Worm (Caenorhabditis elegans) whole organism, L1 larva: Measurements from ENCODE around the gene plg-1.

Experiments
- C04F5.9 ChIP-seq: sonication (generic microtip); optimal IDR thresholded peaks from 2 replicates; lab custom pipeline; 2016; ENCODE audit warnings: missing genetic modification characterization, missing compliant biosample characterization
- C16A3.4 ChIP-seq: fragments of 150-350 bp; optimal IDR thresholded peaks from 2 replicates; lab custom pipeline; 2014; ENCODE audit warnings: missing biosample characterization, missing genetic modification characterization
- C34B4.2 ChIP-seq: sonication (generic microtip); optimal IDR thresholded peaks from 2 replicates; lab custom pipeline; 2017; ENCODE audit warnings: mild to moderate bottlenecking, missing genetic modification characterization, missing compliant biosample characterization
- F16B12.6 ChIP-seq: fragments of 150-350 bp; optimal IDR thresholded peaks from 2 replicates; lab custom pipeline; 2014; ENCODE audit warnings: missing biosample characterization, missing genetic modification characterization
- aha-1 ChIP-seq: fragments of 150-350 bp; optimal IDR thresholded peaks from 2 replicates; lab custom pipeline; 2014; ENCODE audit warnings: missing biosample characterization, missing genetic modification characterization
- ceh-63 ChIP-seq: fragments of 200-800 bp; sonication (Bioruptor generic); optimal IDR thresholded peaks from 2 replicates; lab custom pipeline; 2018; ENCODE audit warnings: mild to moderate bottlenecking, missing genetic modification characterization, missing compliant biosample characterization
- ceh-8 ChIP-seq: fragments of 200-800 bp; sonication (Bioruptor generic); optimal IDR thresholded peaks from 2 replicates; lab custom pipeline; 2018; ENCODE audit warnings: mild to moderate bottlenecking, missing genetic modification characterization, moderate library complexity, missing compliant biosample characterization
- ceh-82 ChIP-seq, 3 experiments: fragments of 150-350 bp in 1 of 3; sonication (generic microtip) in 2 of 3; optimal IDR thresholded peaks; 2 replicates each; lab custom pipeline; 2014 to 2017; ENCODE audit warnings: missing biosample characterization in 3 of 3, missing genetic modification characterization in 3 of 3
- ceh-90 ChIP-seq: sonication (generic microtip); optimal IDR thresholded peaks from 2 replicates; lab custom pipeline; 2016; ENCODE audit warnings: missing genetic modification characterization, missing compliant biosample characterization
- dpl-1 ChIP-seq, 3 experiments: fragments of 150-350 bp in 2 of 3; sonication (generic microtip) in 1 of 3; optimal IDR thresholded peaks; 2 replicates each; lab custom pipeline; 2014 to 2017; ENCODE audit warnings: missing biosample characterization in 3 of 3, missing genetic modification characterization in 3 of 3, missing genetic modification reagents in 3 of 3
- efl-3 ChIP-seq: fragments of 200-800 bp; sonication (Bioruptor generic); optimal IDR thresholded peaks from 2 replicates; lab custom pipeline; 2018; ENCODE audit warnings: mild to moderate bottlenecking, missing genetic modification characterization, missing compliant biosample characterization
- egl-13 ChIP-seq: sonication (generic microtip); optimal IDR thresholded peaks from 2 replicates; lab custom pipeline; 2016; ENCODE audit warnings: missing genotype, missing genetic modification reagents, missing genetic modification characterization, missing compliant biosample characterization
- egl-27 ChIP-seq, 2 experiments: fragments of 150-350 bp in 1 of 2; sonication (generic microtip); optimal IDR thresholded peaks; 3 replicates each; lab custom pipeline; 2017 to 2018; ENCODE audit warnings: missing biosample characterization in 2 of 2, missing genetic modification characterization in 2 of 2, missing genetic modification reagents in 2 of 2
- fkh-4 ChIP-seq: sonication (generic microtip); optimal IDR thresholded peaks from 2 replicates; lab custom pipeline; 2016; ENCODE audit warnings: missing compliant biosample characterization, missing genetic modification characterization, borderline replicate concordance
- fos-1 ChIP-seq: fragments of 150-350 bp; optimal IDR thresholded peaks from 2 replicates; lab custom pipeline; 2014; ENCODE audit warnings: missing biosample characterization, missing genetic modification characterization
- hlh-4 ChIP-seq: sonication (generic microtip); optimal IDR thresholded peaks from 2 replicates; lab custom pipeline; 2016; ENCODE audit warnings: mild to moderate bottlenecking, missing genetic modification characterization, missing compliant biosample characterization
- hpl-2 ChIP-seq: fragments of 150-350 bp; optimal IDR thresholded peaks from 2 replicates; lab custom pipeline; 2014; ENCODE audit warnings: missing biosample characterization, missing genetic modification reagents, missing genetic modification characterization
- lin-13 ChIP-seq: fragments of 150-350 bp; optimal IDR thresholded peaks from 2 replicates; lab custom pipeline; 2014; ENCODE audit warnings: missing biosample characterization, missing genetic modification reagents, missing genetic modification characterization
- lin-14 ChIP-seq: fragments of 200-800 bp; sonication (Bioruptor generic); optimal IDR thresholded peaks from 2 replicates; lab custom pipeline; 2018; ENCODE audit warnings: mild to moderate bottlenecking, missing genetic modification characterization, moderate library complexity, missing compliant biosample characterization
- lin-35 ChIP-seq, 2 experiments: fragments of 150-350 bp; optimal IDR thresholded peaks; 2 replicates each; lab custom pipeline; 2014; ENCODE audit warnings: missing biosample characterization in 2 of 2, missing genetic modification characterization in 2 of 2, missing genetic modification reagents in 2 of 2
- lin-39 ChIP-seq: fragments of 150-350 bp; optimal IDR thresholded peaks from 2 replicates; lab custom pipeline; 2014; ENCODE audit warnings: missing biosample characterization, missing genetic modification reagents, missing genetic modification characterization
- lsy-2 ChIP-seq, 2 experiments: fragments of 150-350 bp; optimal IDR thresholded peaks; 2 replicates each; lab custom pipeline; 2014; ENCODE audit warnings: missing biosample characterization in 2 of 2, missing genetic modification characterization in 2 of 2
- mab-9 ChIP-seq: fragments of 200-800 bp; sonication (Bioruptor generic); IDR thresholded peaks from 2 replicates; pipeline ENCODE4 v1.3.6; 2022; ENCODE audit warnings: missing genetic modification reagents, missing genetic modification characterization, missing compliant biosample characterization
- mep-1 ChIP-seq: fragments of 150-350 bp; optimal IDR thresholded peaks from 2 replicates; lab custom pipeline; 2014; ENCODE audit warnings: missing biosample characterization, missing genetic modification characterization
- nhr-19 ChIP-seq: fragments of 200-800 bp; sonication (Bioruptor generic); conservative IDR thresholded peaks from 2 replicates; pipeline ENCODE4 v1.3.6; 2022; ENCODE audit warnings: missing genetic modification characterization, missing compliant biosample characterization
- nhr-20 ChIP-seq: sonication (generic microtip); optimal IDR thresholded peaks from 2 replicates; lab custom pipeline; 2016; ENCODE audit warnings: mild to moderate bottlenecking, missing genetic modification characterization, missing compliant biosample characterization
- nhr-237 ChIP-seq: fragments of 150-350 bp; optimal IDR thresholded peaks from 2 replicates; lab custom pipeline; 2014; ENCODE audit warnings: missing biosample characterization, missing genetic modification characterization
- nhr-28 ChIP-seq: fragments of 150-350 bp; optimal IDR thresholded peaks from 2 replicates; lab custom pipeline; 2014; ENCODE audit warnings: missing biosample characterization, missing genetic modification characterization
- nhr-47 ChIP-seq: sonication (generic microtip); optimal IDR thresholded peaks from 2 replicates; lab custom pipeline; 2016; ENCODE audit warnings: mild to moderate bottlenecking, missing genetic modification characterization, moderate library complexity, missing compliant biosample characterization
- nhr-76 ChIP-seq: sonication (generic microtip); optimal IDR thresholded peaks from 2 replicates; lab custom pipeline; 2017; ENCODE audit warnings: missing biosample characterization, missing genetic modification characterization
- nhr-85 ChIP-seq: sonication (generic microtip); peaks from one replicate; lab custom pipeline; 2016; ENCODE audit warnings: missing genetic modification characterization, inconsistent platforms, missing compliant biosample characterization
- nhr-90 ChIP-seq: sonication (generic microtip); optimal IDR thresholded peaks from 2 replicates; lab custom pipeline; 2016; ENCODE audit warnings: mild to moderate bottlenecking, missing genetic modification characterization, missing compliant biosample characterization; ENCODE audit not compliant: poor library complexity
- pag-3 ChIP-seq: sonication (generic microtip); optimal IDR thresholded peaks from 2 replicates; lab custom pipeline; 2017; ENCODE audit warnings: missing genetic modification characterization, mild to moderate bottlenecking, missing compliant biosample characterization, antibody characterized with exemption, borderline replicate concordance; ENCODE audit not compliant: insufficient read depth
- pqm-1 ChIP-seq: sonication (generic microtip); optimal IDR thresholded peaks from 3 replicates; lab custom pipeline; 2017; ENCODE audit warnings: missing biosample characterization, missing genetic modification characterization
- skn-1 ChIP-seq: fragments of 150-350 bp; optimal IDR thresholded peaks from 2 replicates; lab custom pipeline; 2014; ENCODE audit warnings: missing biosample characterization, missing genetic modification characterization
- snpc-4 ChIP-seq: fragments of 150-350 bp; optimal IDR thresholded peaks from 2 replicates; lab custom pipeline; 2014; ENCODE audit warnings: missing biosample characterization, missing genetic modification characterization
- snu-23 ChIP-seq: sonication (generic microtip); optimal IDR thresholded peaks from 2 replicates; lab custom pipeline; 2016; ENCODE audit warnings: missing genetic modification characterization, missing compliant biosample characterization
- sox-4 ChIP-seq: sonication (generic microtip); optimal IDR thresholded peaks from 2 replicates; lab custom pipeline; 2016; ENCODE audit warnings: missing genetic modification characterization, missing compliant biosample characterization
- tbx-2 ChIP-seq: sonication (generic microtip); optimal IDR thresholded peaks from 2 replicates; lab custom pipeline; 2016; ENCODE audit warnings: missing genetic modification characterization, missing compliant biosample characterization
- tlp-1 ChIP-seq: fragments of 150-350 bp; optimal IDR thresholded peaks from 2 replicates; lab custom pipeline; 2014; ENCODE audit warnings: missing biosample characterization, missing genetic modification characterization
- unc-130 ChIP-seq: fragments of 150-350 bp; optimal IDR thresholded peaks from 2 replicates; lab custom pipeline; 2017; ENCODE audit warnings: missing biosample characterization, missing genetic modification characterization, inconsistent platforms
- unc-86 ChIP-seq: sonication (generic microtip); optimal IDR thresholded peaks from 2 replicates; lab custom pipeline; 2016; ENCODE audit warnings: missing genetic modification characterization, missing compliant biosample characterization
- unc-98 ChIP-seq: fragments of 200-800 bp; sonication (Bioruptor generic); IDR thresholded peaks from 2 replicates; pipeline ENCODE4 v1.3.6; 2022; ENCODE audit warnings: missing genetic modification characterization, missing compliant biosample characterization
- zag-1 ChIP-seq: fragments of 150-350 bp; optimal IDR thresholded peaks from 2 replicates; lab custom pipeline; 2014; ENCODE audit warnings: missing biosample characterization, missing genetic modification characterization

plg-1 gene

DNA sequence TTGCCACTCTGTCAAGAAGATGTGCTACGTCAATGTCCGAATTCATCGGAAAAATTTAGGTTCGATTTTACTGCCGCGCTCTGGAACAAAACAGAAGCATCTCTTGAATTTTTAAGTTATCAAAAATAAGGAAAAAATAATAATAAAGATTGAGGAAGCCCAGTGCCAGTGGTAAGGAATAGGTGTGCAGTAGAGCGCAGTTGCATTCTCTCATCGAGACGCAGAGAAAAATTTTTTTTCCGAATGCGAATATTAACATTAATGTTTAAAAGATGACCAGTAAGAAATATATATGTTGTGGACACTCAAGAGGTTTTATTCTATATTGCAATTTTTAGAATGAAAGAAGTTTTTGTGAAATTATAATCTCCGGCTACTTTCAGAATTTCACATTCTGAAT is 4.3 kb upstream of the plg-1 start (continued):
- TF ChIP-seq nhr-47 (tag; lab: Kevin White, UChicago), result peak; percentile 63
- TF ChIP-seq nhr-85 (tag; lab: Kevin White, UChicago), result peak; percentile 70
- no peak for TF ChIP-seq fos-1 (tag; lab: Kevin White, UChicago)
- TF ChIP-seq aha-1 (tag; lab: Kevin White, UChicago), result no peak
- TF ChIP-seq ceh-8 (GFP tag; lab: Kevin White, UChicago), result no peak
- no peak for TF ChIP-seq pag-3
- peak; percentile 52 for TF ChIP-seq nhr-90 (tag; lab: Kevin White, UChicago)
- TF ChIP-seq nhr-28, result no peak
- TF ChIP-seq tlp-1 (tag; lab: Kevin White, UChicago), result no peak
- peak; percentile 48 for TF ChIP-seq skn-1
- TF ChIP-seq sox-4 (tag; lab: Kevin White, UChicago), result no peak
- peak; percentile 64 for TF ChIP-seq mep-1
- peak; percentile 37 for TF ChIP-seq nhr-20
- TF ChIP-seq unc-86 (tag; lab: Kevin White, UChicago), result peak; percentile 4
- no peak for TF ChIP-seq unc-98
- TF ChIP-seq egl-13 (tag; lab: Kevin White, UChicago), result peak; percentile 29
- no peak for TF ChIP-seq pqm-1 (tag; lab: Kevin White, UChicago)
- TF ChIP-seq nhr-237, result no peak
- peak; percentile 66 to 79 for TF ChIP-seq lin-35 (GFP tag; optimal IDR thresholded peaks at IDR 0.05; lab: Kevin White, UChicago)
- peak; percentile 18 for TF ChIP-seq F16B12.6 (tag; lab: Kevin White, UChicago)
- no peak for TF ChIP-seq lin-39
- TF ChIP-seq C34B4.2, result no peak
- peak; percentile 66 for TF ChIP-seq C16A3.4
- TF ChIP-seq mab-9, result no peak

DNA sequence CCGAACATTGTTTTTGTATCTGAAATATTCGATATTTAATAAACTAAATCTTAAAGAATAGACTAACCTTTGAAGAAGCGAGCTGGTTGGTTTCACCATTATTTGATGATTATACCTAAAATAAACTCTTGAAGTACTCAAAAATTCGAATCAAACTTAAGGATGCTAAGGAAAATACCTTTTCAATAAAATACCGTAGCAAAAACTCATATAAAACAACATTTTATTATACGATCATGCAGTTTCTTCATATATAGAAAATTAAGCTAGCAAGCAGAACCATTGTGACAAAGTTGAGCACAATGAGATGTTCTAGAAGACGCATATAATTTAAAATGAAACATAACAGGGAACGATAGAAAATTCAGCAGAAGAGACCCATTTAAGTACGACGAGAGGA is 3.7 kb upstream of the plg-1 start, which contains the start of gene F44E2.7:
Gene F44E2.7 (minus strand): TSS at position 101 of the 400 bp plus-strand sequence.
- TF ChIP-seq C04F5.9 (tag; lab: Kevin White, UChicago) (no peak), sox-4 (tag; lab: Kevin White, UChicago) (no peak), nhr-76 (tag; lab: Kevin White, UChicago) (no peak), snpc-4 (no peak), aha-1 (tag; lab: Kevin White, UChicago) (no peak), nhr-20 (no peak), tbx-2 (tag; lab: Kevin White, UChicago) (no peak), unc-130 (no peak), lsy-2 (tag; optimal IDR thresholded peaks at IDR 0.05; lab: Kevin White, UChicago) (no peak), lin-14 (no peak), egl-27 (tag; optimal IDR thresholded peaks at IDR 0.05; lab: Kevin White, UChicago) (no peak)

DNA sequence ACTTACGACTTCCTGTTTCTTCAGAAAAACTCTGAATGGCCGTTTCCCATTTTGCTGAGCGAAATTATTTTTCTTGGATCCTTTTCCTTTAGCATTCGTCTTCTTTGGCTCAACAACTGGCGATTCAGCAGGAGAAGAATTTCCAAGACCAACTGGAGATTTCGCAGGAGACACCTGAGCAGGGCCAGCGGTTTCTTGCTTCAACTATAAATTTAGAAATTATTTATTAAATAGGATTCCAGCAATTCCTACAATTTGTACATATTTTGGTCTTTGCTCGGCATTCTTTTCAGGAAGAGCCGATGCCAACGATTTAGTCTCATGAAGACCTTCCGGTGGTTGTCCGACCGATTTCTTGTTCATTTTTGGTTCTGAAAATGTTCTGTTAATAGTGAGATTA is 2.6 kb upstream of the plg-1 start, which contains the start of gene F44E2.8:
Gene F44E2.8 (minus strand): TSS at position 371 of the 400 bp plus-strand sequence.
- TF ChIP-seq hpl-2 (GFP tag; lab: Kevin White, UChicago) (no peak), efl-3 (GFP tag; lab: Kevin White, UChicago) (no peak), nhr-19 (GFP tag; lab: Robert Waterston, UW) (no peak), ceh-8 (GFP tag; lab: Kevin White, UChicago) (no peak), snu-23 (GFP tag; lab: Kevin White, UChicago) (no peak), zag-1 (no peak), fkh-4 (no peak), ceh-90 (tag; lab: Kevin White, UChicago) (no peak), hlh-4 (no peak), lin-13 (no peak), dpl-1 (GFP tag; optimal IDR thresholded peaks at IDR 0.05; lab: Kevin White, UChicago) (no peak), C04F5.9 (tag; lab: Kevin White, UChicago) (no peak), lin-14 (no peak), ceh-82 (tag; optimal IDR thresholded peaks at IDR 0.05; lab: Kevin White, UChicago) (no peak), ceh-63 (GFP tag; lab: Kevin White, UChicago) (no peak), pqm-1 (tag; lab: Kevin White, UChicago) (no peak), pag-3 (no peak)
